Fruit fly (Drosophila melanogaster): ENCODE measurements around the gene RpL40.

RpL40 gene

DNA sequence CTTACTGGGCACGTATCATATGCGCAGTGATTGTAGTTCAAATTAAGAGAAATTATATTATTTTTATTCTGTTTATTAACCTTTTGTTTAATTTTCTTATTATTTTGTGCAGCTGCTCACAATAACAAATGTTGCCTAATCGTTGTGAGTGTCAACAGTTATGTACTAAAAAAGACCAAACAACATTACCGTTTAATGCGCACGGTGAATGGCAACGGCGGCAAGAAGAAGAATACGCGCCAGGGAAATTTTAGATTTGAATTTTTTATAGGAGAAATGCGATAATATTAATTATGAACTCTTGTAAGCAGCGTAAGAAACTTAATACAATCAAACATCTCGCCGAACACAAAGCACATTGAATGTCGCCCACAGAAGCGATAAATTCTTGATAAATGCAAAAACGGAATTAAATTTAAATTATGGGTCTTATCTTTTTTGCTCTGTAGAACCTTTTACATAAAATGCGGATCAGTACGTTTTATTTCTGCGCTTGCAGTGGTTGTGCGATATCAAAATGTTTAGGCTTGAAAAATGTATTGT, 39.8 kb upstream of the RpL40 start, which contains the start of the genes Tbcc and lectin-24Db (continued):
- peak in 1 of 2 experiments; percentile 32 for TF ChIP-seq Pdp1 (GFP tag; optimal IDR thresholded peaks at IDR 0.05)
- TF ChIP-seq shn (GFP tag; optimal IDR thresholded peaks at IDR 0.05): no peak
- TF ChIP-seq ind (GFP tag; optimal IDR thresholded peaks at IDR 0.05): no peak
- TF ChIP-seq mld (GFP tag; IDR thresholded peaks at IDR 0.05; ENCODE audit: partially characterized antibody): no peak
- TF ChIP-seq CG17568 (GFP tag; optimal IDR thresholded peaks at IDR 0.05): no peak
- no peak for TF ChIP-seq Nf-YC (tag; optimal IDR thresholded peaks at IDR 0.05)
- TF ChIP-seq sr (GFP tag; IDR thresholded peaks at IDR 0.05): no peak
- TF ChIP-seq insv (GFP tag; optimal IDR thresholded peaks at IDR 0.05): no peak
- no peak for TF ChIP-seq CG8281 (tag; optimal IDR thresholded peaks at IDR 0.05)
- TF ChIP-seq HLH54F (GFP tag; optimal IDR thresholded peaks at IDR 0.05): no peak
- TF ChIP-seq H2.0 (GFP tag; IDR thresholded peaks at IDR 0.05): no peak
- TF ChIP-seq CG2678 (tag; optimal IDR thresholded peaks at IDR 0.05): no peak
- no peak for TF ChIP-seq ken (GFP tag; IDR thresholded peaks at IDR 0.05)
- TF ChIP-seq Sin3A (optimal IDR thresholded peaks at IDR 0.05): peak; percentile 11
- TF ChIP-seq gcm (GFP tag; optimal IDR thresholded peaks at IDR 0.05): no peak
- no peak for TF ChIP-seq eyg (GFP tag; optimal IDR thresholded peaks at IDR 0.05)
- TF ChIP-seq CG17829 (tag; optimal IDR thresholded peaks at IDR 0.05): no peak
- TF ChIP-seq CG34376 (GFP tag; optimal IDR thresholded peaks at IDR 0.05): no peak
- no peak for TF ChIP-seq Hr51 (GFP tag; optimal IDR thresholded peaks at IDR 0.05)
- no peak for TF ChIP-seq Usf (GFP tag; optimal IDR thresholded peaks at IDR 0.05)
- peak; percentile 17 for TF ChIP-seq CG2116 (GFP tag; optimal IDR thresholded peaks at IDR 0.05)
- TF ChIP-seq pros (GFP tag; optimal IDR thresholded peaks at IDR 0.05): no peak
- TF ChIP-seq BEAF-32 (GFP tag; optimal IDR thresholded peaks at IDR 0.05): peak; percentile 10
- TF ChIP-seq CG18262 (tag; optimal IDR thresholded peaks at IDR 0.05): no peak
- TF ChIP-seq YL-1 (GFP tag; optimal IDR thresholded peaks at IDR 0.05): peak; percentile 17
- TF ChIP-seq CG1603 (tag; optimal IDR thresholded peaks at IDR 0.05): peak; percentile 52
- no peak for TF ChIP-seq lilli (GFP tag; optimal IDR thresholded peaks at IDR 0.05)
- TF ChIP-seq trem (tag; optimal IDR thresholded peaks at IDR 0.05): peak; percentile 23
- TF ChIP-seq CG18619 (GFP tag; optimal IDR thresholded peaks at IDR 0.05): no peak
- TF ChIP-seq Myb (GFP tag; optimal IDR thresholded peaks at IDR 0.05): peak; percentile 27
- no peak for TF ChIP-seq CG16779 (GFP tag; IDR thresholded peaks at IDR 0.05)
- no peak for TF ChIP-seq CG5245 (GFP tag; optimal IDR thresholded peaks at IDR 0.05)
- 0 out of 2 replicates have a peak, but pooled peaks have one; percentile 14 for TF ChIP-seq onecut (GFP tag; IDR thresholded peaks at IDR 0.05)
- peak in 1 of 2 experiments; percentile 55 for TF ChIP-seq crp (GFP tag; optimal IDR thresholded peaks at IDR 0.05)
- TF ChIP-seq knrl (GFP tag; IDR thresholded peaks at IDR 0.05; ENCODE audit: partially characterized antibody): no peak
- TF ChIP-seq CG15601 (tag; optimal IDR thresholded peaks at IDR 0.05): no peak
- TF ChIP-seq CG3281 (GFP tag; optimal IDR thresholded peaks at IDR 0.05): no peak
- no peak for TF ChIP-seq CG12155 (GFP tag; optimal IDR thresholded peaks at IDR 0.05)
- no peak for TF ChIP-seq emc (GFP tag; optimal IDR thresholded peaks at IDR 0.05)
- peak; percentile 83 for TF ChIP-seq CG4617 (GFP tag; optimal IDR thresholded peaks at IDR 0.05; ENCODE audit: borderline replicate concordance)
- no peak for TF ChIP-seq CG34224 (GFP tag; IDR thresholded peaks at IDR 0.05; ENCODE audit: partially characterized antibody)
- peak; percentile 56 for TF ChIP-seq MBD-R2 (GFP tag; IDR thresholded peaks at IDR 0.05)
- TF ChIP-seq CG17912 (GFP tag; optimal IDR thresholded peaks at IDR 0.05): peak; percentile 31
- TF ChIP-seq bbx (GFP tag; IDR thresholded peaks at IDR 0.05; ENCODE audit: partially characterized antibody): peak; percentile 19; the same call in 1 of the 2 replicates
- no peak for TF ChIP-seq sisA (GFP tag; IDR thresholded peaks at IDR 0.05)
- TF ChIP-seq eve (GFP tag; optimal IDR thresholded peaks at IDR 0.05): peak in 1 of 2 experiments; percentile 73
- TF ChIP-seq kah (GFP tag; optimal IDR thresholded peaks at IDR 0.05): no peak
- TF ChIP-seq CG3838 (GFP tag; optimal IDR thresholded peaks at IDR 0.05): no peak
- TF ChIP-seq MTF-1 (GFP tag; optimal IDR thresholded peaks at IDR 0.05; ENCODE audit: borderline replicate concordance): no peak
- no peak for TF ChIP-seq CG34422 (GFP tag; IDR thresholded peaks at IDR 0.05)

Measured in whole organism, embryonic.